Fruit fly (Drosophila melanogaster) whole organism, prepupa: ENCODE results near the gene CG8034.

Source experiments
- Blimp-1 ChIP-seq: fragments of 200-800 bp; sonication (Bioruptor generic); optimal IDR thresholded peaks from 3 replicates; lab custom pipeline; 2017; ENCODE audit warnings: missing biosample characterization, missing genetic modification characterization, mild to moderate bottlenecking, moderate library complexity, missing genetic modification reagents
- CG10631 ChIP-seq: fragments of 200-800 bp; sonication (Bioruptor generic); optimal IDR thresholded peaks from 2 replicates; lab custom pipeline; 2016; ENCODE audit warnings: missing biosample characterization, missing genetic modification characterization
- CG10669 ChIP-seq: fragments of 200-800 bp; sonication (Bioruptor generic); optimal IDR thresholded peaks from 3 replicates; lab custom pipeline; 2018; ENCODE audit warnings: missing biosample characterization, mild to moderate bottlenecking, missing genetic modification characterization, moderate library complexity
- CG11294 ChIP-seq: fragments of 200-800 bp; sonication (Bioruptor generic); IDR thresholded peaks from 2 replicates; pipeline ENCODE4 v1.3.6; 2022; ENCODE audit warnings: missing biosample characterization, missing genetic modification characterization
- CG11762 ChIP-seq: fragments of 200-800 bp; sonication (Bioruptor generic); optimal IDR thresholded peaks from 3 replicates; lab custom pipeline; 2016; ENCODE audit warnings: missing biosample characterization, missing genetic modification characterization; ENCODE audit not compliant: insufficient read depth
- CG1621 ChIP-seq: fragments of 200-800 bp; sonication (Bioruptor generic); optimal IDR thresholded peaks from 3 replicates; lab custom pipeline; 2018; ENCODE audit warnings: missing biosample characterization, mild to moderate bottlenecking, missing genetic modification characterization
- CG16779 ChIP-seq: fragments of 200-800 bp; sonication (Bioruptor generic); optimal IDR thresholded peaks from 3 replicates; lab custom pipeline; 2017; ENCODE audit warnings: missing biosample characterization, mild to moderate bottlenecking, missing genetic modification characterization
- CG31627 ChIP-seq: fragments of 200-800 bp; sonication (Bioruptor generic); optimal IDR thresholded peaks from 3 replicates; lab custom pipeline; 2016; ENCODE audit warnings: missing biosample characterization, missing genetic modification characterization
- CG34406 ChIP-seq: fragments of 200-800 bp; sonication (Bioruptor generic); optimal IDR thresholded peaks from 3 replicates; lab custom pipeline; 2016; ENCODE audit warnings: missing biosample characterization, missing genetic modification characterization
- CG6163 ChIP-seq: fragments of 200-800 bp; sonication (Bioruptor generic); IDR thresholded peaks from 3 replicates; pipeline ENCODE4 v1.3.6; 2022; ENCODE audit warnings: missing biosample characterization, missing genetic modification characterization
- CG6276 ChIP-seq: fragments of 200-800 bp; sonication (Bioruptor generic); optimal IDR thresholded peaks from 2 replicates; lab custom pipeline; 2017; ENCODE audit warnings: missing biosample characterization, mild to moderate bottlenecking, missing genetic modification characterization
- CG6792 ChIP-seq: fragments of 200-800 bp; sonication (Bioruptor generic); optimal IDR thresholded peaks from 3 replicates; lab custom pipeline; 2016; ENCODE audit warnings: missing biosample characterization, missing genetic modification characterization
- CG6854 ChIP-seq: fragments of 200-800 bp; sonication (Bioruptor generic); optimal IDR thresholded peaks from 2 replicates; lab custom pipeline; 2017; ENCODE audit warnings: missing biosample characterization, mild to moderate bottlenecking, missing genetic modification characterization
- CG7368 ChIP-seq: fragments of 200-800 bp; sonication (Bioruptor generic); optimal IDR thresholded peaks from 3 replicates; lab custom pipeline; 2016; ENCODE audit warnings: missing biosample characterization, missing genetic modification characterization
- CG8119 ChIP-seq: fragments of 200-800 bp; sonication (Bioruptor generic); IDR thresholded peaks from 3 replicates; pipeline ENCODE4 v1.3.6; 2022; ENCODE audit warnings: missing biosample characterization, missing genetic modification characterization
- CG8632 ChIP-seq: fragments of 200-800 bp; sonication (Bioruptor generic); optimal IDR thresholded peaks from 3 replicates; lab custom pipeline; 2016; ENCODE audit warnings: missing biosample characterization, missing genetic modification characterization
- CG9139 ChIP-seq: fragments of 200-800 bp; sonication (Bioruptor generic); optimal IDR thresholded peaks from 3 replicates; lab custom pipeline; 2017; ENCODE audit warnings: missing biosample characterization, mild to moderate bottlenecking, missing genetic modification characterization
- Eip75B ChIP-seq: fragments of 200-800 bp; sonication (Bioruptor generic); optimal IDR thresholded peaks from 3 replicates; lab custom pipeline; 2016; ENCODE audit warnings: missing biosample characterization, missing genetic modification characterization
- Eip78C ChIP-seq: fragments of 200-800 bp; sonication (Bioruptor generic); peaks from one replicate; lab custom pipeline; 2016; ENCODE audit warnings: missing biosample characterization, missing genetic modification characterization
- Ets21C ChIP-seq: fragments of 200-800 bp; sonication (Bioruptor generic); optimal IDR thresholded peaks from 3 replicates; lab custom pipeline; 2016; ENCODE audit warnings: missing biosample characterization, missing genetic modification characterization
- Ets96B ChIP-seq: fragments of 200-800 bp; optimal IDR thresholded peaks from 2 replicates; lab custom pipeline; 2019; ENCODE audit warnings: missing biosample characterization, mild to moderate bottlenecking, missing genetic modification characterization, moderate library complexity
- Gug ChIP-seq: fragments of 200-800 bp; sonication (Bioruptor generic); IDR thresholded peaks from 2 replicates; pipeline ENCODE4 v1.3.6; 2022; ENCODE audit warnings: missing biosample characterization, missing genetic modification characterization
- Hr38 ChIP-seq: sonication (Bioruptor generic); optimal IDR thresholded peaks from 2 replicates; lab custom pipeline; 2016; ENCODE audit warnings: missing biosample characterization, missing genetic modification characterization
- Lpt ChIP-seq: fragments of 200-800 bp; sonication (Bioruptor generic); optimal IDR thresholded peaks from 3 replicates; lab custom pipeline; 2016; ENCODE audit warnings: missing biosample characterization, missing genetic modification characterization
- Smox ChIP-seq: fragments of 200-800 bp; sonication (Bioruptor generic); optimal IDR thresholded peaks from 3 replicates; lab custom pipeline; 2016; ENCODE audit warnings: missing biosample characterization, missing genetic modification characterization
- Sox15 ChIP-seq: fragments of 200-800 bp; sonication (Bioruptor generic); optimal IDR thresholded peaks from 3 replicates; lab custom pipeline; 2016; ENCODE audit warnings: missing biosample characterization, missing genetic modification characterization
- achi ChIP-seq: fragments of 200-800 bp; sonication (Bioruptor generic); optimal IDR thresholded peaks from 3 replicates; lab custom pipeline; 2016; ENCODE audit warnings: missing biosample characterization, missing genetic modification characterization
- acj6 ChIP-seq: fragments of 200-800 bp; sonication (Bioruptor generic); optimal IDR thresholded peaks from 3 replicates; lab custom pipeline; 2016; ENCODE audit warnings: missing biosample characterization, missing genetic modification characterization
- cyc ChIP-seq: fragments of 200-800 bp; sonication (Bioruptor generic); optimal IDR thresholded peaks from 3 replicates; lab custom pipeline; 2016; ENCODE audit warnings: missing biosample characterization, missing genetic modification characterization
- dac ChIP-seq: fragments of 200-800 bp; sonication (Bioruptor generic); optimal IDR thresholded peaks from 2 replicates; lab custom pipeline; 2017; ENCODE audit warnings: missing biosample characterization, mild to moderate bottlenecking, missing genetic modification characterization
- dsx ChIP-seq: fragments of 200-800 bp; optimal IDR thresholded peaks from 3 replicates; lab custom pipeline; 2019; ENCODE audit warnings: missing biosample characterization, mild to moderate bottlenecking, missing genetic modification characterization, moderate library complexity; ENCODE audit not compliant: poor library complexity, severe bottlenecking
- eg ChIP-seq: fragments of 200-800 bp; sonication (Bioruptor generic); IDR thresholded peaks from 3 replicates; pipeline ENCODE4 v1.3.6; 2022; ENCODE audit warnings: missing biosample characterization, missing genetic modification characterization
- esn ChIP-seq: fragments of 200-800 bp; sonication (Bioruptor generic); optimal IDR thresholded peaks from 2 replicates; lab custom pipeline; 2016; ENCODE audit warnings: missing biosample characterization, mild to moderate bottlenecking, missing genetic modification characterization, moderate library complexity
- fd59A ChIP-seq: fragments of 200-800 bp; sonication (Bioruptor generic); optimal IDR thresholded peaks from 2 replicates; lab custom pipeline; 2017; ENCODE audit warnings: missing biosample characterization, mild to moderate bottlenecking, missing genetic modification characterization, missing genetic modification reagents
- fd85E ChIP-seq: fragments of 200-800 bp; sonication (Bioruptor generic); optimal IDR thresholded peaks from 3 replicates; lab custom pipeline; 2016; ENCODE audit warnings: missing biosample characterization, missing genetic modification characterization
- fkh ChIP-seq: fragments of 200-800 bp; sonication (Bioruptor generic); optimal IDR thresholded peaks from 3 replicates; lab custom pipeline; 2017; ENCODE audit warnings: missing biosample characterization, mild to moderate bottlenecking, missing genetic modification characterization, moderate library complexity
- net ChIP-seq: fragments of 200-800 bp; sonication (Bioruptor generic); optimal IDR thresholded peaks from 3 replicates; lab custom pipeline; 2016; ENCODE audit warnings: missing biosample characterization, missing genetic modification characterization
- salr ChIP-seq, 2 experiments: fragments of 200-800 bp; sonication (Bioruptor generic); optimal IDR thresholded peaks; 3 replicates each; lab custom pipeline; 2016 to 2018; ENCODE audit warnings: missing biosample characterization in 2 of 2, missing genetic modification characterization in 2 of 2, mild to moderate bottlenecking in 1 of 2
- spab ChIP-seq: fragments of 200-800 bp; sonication (Bioruptor generic); optimal IDR thresholded peaks from 2 replicates; lab custom pipeline; 2017; ENCODE audit warnings: missing biosample characterization, mild to moderate bottlenecking, missing genetic modification characterization, missing genetic modification reagents
- ss ChIP-seq, 2 experiments: fragments of 200-800 bp; sonication (Bioruptor generic); optimal IDR thresholded peaks; 2 replicates in 1 of 2; 3 replicates in 1 of 2; lab custom pipeline; 2017 to 2018; ENCODE audit warnings: mild to moderate bottlenecking in 2 of 2, missing biosample characterization in 2 of 2, missing genetic modification characterization in 2 of 2, moderate library complexity in 1 of 2
- svp ChIP-seq: fragments of 200-800 bp; sonication (Bioruptor generic); peaks from one replicate; lab custom pipeline; 2016; ENCODE audit warnings: missing biosample characterization, missing genetic modification characterization
- topi ChIP-seq: fragments of 200-800 bp; sonication (Bioruptor generic); optimal IDR thresholded peaks from 3 replicates; lab custom pipeline; 2016; ENCODE audit warnings: missing biosample characterization, missing genetic modification characterization
- vri ChIP-seq: fragments of 200-800 bp; sonication (Bioruptor generic); optimal IDR thresholded peaks from 3 replicates; lab custom pipeline; 2016; ENCODE audit warnings: missing biosample characterization, mild to moderate bottlenecking, missing genetic modification characterization

CG8034 gene

DNA sequence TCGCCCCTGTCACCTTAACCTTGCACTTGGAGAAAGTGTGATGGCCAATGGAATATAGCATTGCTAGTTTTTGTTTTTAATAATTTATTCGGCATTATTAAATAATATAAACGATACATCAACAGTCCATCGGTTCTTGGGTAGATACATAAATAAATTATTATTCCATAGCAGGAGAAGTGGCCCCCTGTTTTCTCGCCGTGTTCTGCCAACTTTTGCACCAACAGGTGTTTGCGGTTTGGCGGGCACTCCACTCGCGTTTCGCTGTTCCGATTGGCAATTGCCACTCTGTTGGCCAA lies 25.8 kb upstream of the CG8034 start (continued):
- TF ChIP-seq Ets96B (peak; percentile 83), CG10631 (peak; percentile 91), CG1621 (tag; lab: Kevin White, UChicago) (peak; percentile 78), Smox (GFP tag; lab: Kevin White, UChicago) (peak; percentile 86), CG11762 (GFP tag; lab: Kevin White, UChicago) (peak; percentile 54), salr (GFP tag; optimal IDR thresholded peaks at IDR 0.05; lab: Kevin White, UChicago) (peak; percentile 63 to 82), acj6 (peak; percentile 89)

- TF ChIP-seq CG11762 (GFP tag; lab: Kevin White, UChicago), result no peak
- TF ChIP-seq CG6276 (GFP tag; lab: Kevin White, UChicago), result no peak
- TF ChIP-seq, all 60 proteins: peak for 0
These were observed 25.2 kb upstream of the CG8034 start for dm6 chrX:19322945-19323834.

DNA sequence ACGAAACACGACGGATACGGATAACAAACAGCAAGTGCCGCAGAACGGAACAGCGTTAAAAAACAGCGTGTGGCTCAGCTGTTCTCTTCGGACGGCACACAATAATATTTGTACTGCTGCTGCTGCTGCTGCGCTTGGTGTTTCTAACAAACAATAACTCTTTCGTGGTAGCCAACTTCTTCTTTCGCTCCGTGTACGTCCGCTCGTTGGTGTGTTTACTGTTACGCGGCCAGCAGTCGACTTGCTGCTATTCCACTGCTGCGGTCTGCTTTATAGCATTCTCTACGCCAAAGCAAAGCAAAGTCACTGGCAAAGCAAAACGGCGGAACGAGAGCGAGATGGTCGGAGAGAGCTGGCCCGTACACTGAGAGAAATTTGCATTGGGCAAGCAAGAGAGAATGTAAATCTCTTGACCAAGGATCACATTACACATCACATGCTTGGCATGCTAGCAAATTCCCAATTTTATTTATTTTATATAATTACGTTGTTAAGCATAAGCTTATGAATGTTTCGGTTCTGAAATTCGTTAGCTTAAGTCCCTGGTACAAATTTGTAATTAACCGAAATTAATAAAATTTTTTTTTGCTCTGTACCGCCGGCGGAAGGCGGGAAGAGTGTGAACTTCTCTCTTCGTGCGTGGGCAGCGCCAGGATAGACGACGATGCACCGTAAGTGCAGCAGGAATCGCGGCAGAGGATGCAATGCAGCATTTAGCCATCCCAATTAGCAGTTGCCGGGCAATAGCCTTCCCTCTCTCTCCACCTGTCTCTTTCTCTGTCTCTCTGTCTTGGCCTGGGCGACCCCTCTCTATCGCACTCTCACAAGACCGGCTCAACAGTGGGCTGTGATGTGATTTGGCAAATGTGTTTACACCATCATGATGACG lies 24.1 kb upstream of the CG8034 start, which contains the start of gene out:
out (minus strand) TSS at position 287 of the 889 bp plus-strand sequence.
- TF ChIP-seq Blimp-1 (GFP tag; lab: Kevin White, UChicago) (peak; percentile 80), CG8632 (peak; percentile 92), Ets96B (peak; percentile 93), net (GFP tag; lab: Kevin White, UChicago) (peak; percentile 95), eg (GFP tag; lab: Robert Waterston, UW) (peak; percentile 96), Ets21C (peak; percentile 89), CG31627 (peak; percentile 90), cyc (GFP tag; lab: Kevin White, UChicago) (peak; percentile 91), CG6792 (GFP tag; lab: Kevin White, UChicago) (peak; percentile 93), fd85E (GFP tag; lab: Kevin White, UChicago) (peak; percentile 76), Sox15 (GFP tag; lab: Kevin White, UChicago) (peak; percentile 91), CG10669 (peak; percentile 94), Eip78C (GFP tag; lab: Kevin White, UChicago) (peak; percentile 99), dsx (GFP tag; lab: Kevin White, UChicago) (peak; percentile 90), fd59A (GFP tag; lab: Kevin White, UChicago) (peak; percentile 93), topi (GFP tag; lab: Kevin White, UChicago) (peak; percentile 94), Eip75B (GFP tag; lab: Kevin White, UChicago) (peak; percentile 94), fkh (GFP tag; lab: Kevin White, UChicago) (peak; percentile 40), CG16779 (tag; lab: Kevin White, UChicago) (peak; percentile 90), CG9139 (peak; percentile 86), acj6 (peak; percentile 93), salr (GFP tag; optimal IDR thresholded peaks at IDR 0.05; lab: Kevin White, UChicago) (peak; percentile 86 to 92), Lpt (peak; percentile 95), vri (peak; percentile 85), Hr38 (no peak), achi (peak; percentile 94), CG7368 (GFP tag; lab: Kevin White, UChicago) (peak; percentile 90), CG34406 (GFP tag; lab: Kevin White, UChicago) (peak; percentile 92), CG10631 (peak; percentile 95), CG11294 (GFP tag; lab: Robert Waterston, UW) (peak; percentile 92), svp (GFP tag; lab: Kevin White, UChicago) (peak; percentile 97), dac (GFP tag; lab: Kevin White, UChicago) (peak; percentile 96), CG6163 (GFP tag; lab: Robert Waterston, UW) (peak; percentile 96), ss (GFP tag; optimal IDR thresholded peaks at IDR 0.05; lab: Kevin White, UChicago) (peak; percentile 92 to 93), CG8119 (GFP tag; lab: Robert Waterston, UW) (peak; percentile 97), spab (GFP tag; lab: Kevin White, UChicago) (peak; percentile 93), CG6854 (GFP tag; lab: Kevin White, UChicago) (peak; percentile 93), CG11762 (GFP tag; lab: Kevin White, UChicago) (peak; percentile 93), esn (GFP tag; lab: Kevin White, UChicago) (peak; percentile 95), Gug (GFP tag; lab: Robert Waterston, UW) (peak; percentile 96)
